Worm (Caenorhabditis elegans) whole organism, young adult: ENCODE data around the gene F08F3.10.

Experiments
- B0019.2 ChIP-seq: fragments of 200-800 bp; sonication (Bioruptor generic); conservative IDR thresholded peaks from 2 replicates; pipeline ENCODE4 v1.3.6; 2022; ENCODE audit warnings: missing genetic modification reagents, missing genetic modification characterization, missing compliant biosample characterization
- C06A6.2 ChIP-seq: fragments of 200-800 bp; sonication (Bioruptor generic); conservative IDR thresholded peaks from 2 replicates; pipeline ENCODE4 v1.3.6; 2022; ENCODE audit warnings: missing genetic modification characterization, missing compliant biosample characterization
- cebp-2 ChIP-seq: fragments of 200-800 bp; sonication (Bioruptor generic); IDR thresholded peaks from 2 replicates; pipeline ENCODE4 v1.3.6; 2022; ENCODE audit warnings: missing genetic modification characterization, missing compliant biosample characterization
- ekl-4 ChIP-seq: fragments of 200-800 bp; sonication (Bioruptor generic); IDR thresholded peaks from 2 replicates; pipeline ENCODE4 v1.3.6; 2022; ENCODE audit warnings: missing genetic modification reagents, missing genetic modification characterization, missing compliant biosample characterization
- lir-1 ChIP-seq: fragments of 200-800 bp; sonication (Bioruptor generic); conservative IDR thresholded peaks from 2 replicates; pipeline ENCODE4 v1.3.6; 2022; ENCODE audit warnings: missing genetic modification reagents, missing genetic modification characterization, missing compliant biosample characterization
- mes-4 ChIP-seq: sonication (generic microtip); optimal IDR thresholded peaks from 2 replicates; lab custom pipeline; 2016; ENCODE audit warnings: missing genotype, missing genetic modification characterization, missing compliant biosample characterization
- mxl-1 ChIP-seq: sonication (generic microtip); optimal IDR thresholded peaks from 2 replicates; lab custom pipeline; 2016; ENCODE audit warnings: missing genetic modification characterization, missing compliant biosample characterization
- pha-4 ChIP-seq: fragments of 150-350 bp; sonication (generic microtip); optimal IDR thresholded peaks from 2 replicates; lab custom pipeline; 2014; ENCODE audit warnings: missing biosample characterization, missing genetic modification reagents, missing genetic modification characterization
- rcor-1 ChIP-seq: fragments of 200-800 bp; sonication (Bioruptor generic); IDR thresholded peaks from 2 replicates; pipeline ENCODE4 v1.3.6; 2022; ENCODE audit warnings: missing genetic modification reagents, missing genetic modification characterization, missing compliant biosample characterization
- sea-2 ChIP-seq: fragments of 200-800 bp; sonication (Bioruptor generic); IDR thresholded peaks from 2 replicates; pipeline ENCODE4 v1.3.6; 2022; ENCODE audit warnings: missing genetic modification characterization, missing compliant biosample characterization
- unc-62 ChIP-seq: fragments of 150-350 bp; optimal IDR thresholded peaks from 2 replicates; lab custom pipeline; 2014; ENCODE audit warnings: missing biosample characterization, missing genetic modification reagents, missing genetic modification characterization
- zim-3 ChIP-seq: sonication (generic microtip); optimal IDR thresholded peaks from 2 replicates; lab custom pipeline; 2017; ENCODE audit warnings: mild to moderate bottlenecking, missing genetic modification characterization, moderate library complexity, missing compliant biosample characterization

DNA sequence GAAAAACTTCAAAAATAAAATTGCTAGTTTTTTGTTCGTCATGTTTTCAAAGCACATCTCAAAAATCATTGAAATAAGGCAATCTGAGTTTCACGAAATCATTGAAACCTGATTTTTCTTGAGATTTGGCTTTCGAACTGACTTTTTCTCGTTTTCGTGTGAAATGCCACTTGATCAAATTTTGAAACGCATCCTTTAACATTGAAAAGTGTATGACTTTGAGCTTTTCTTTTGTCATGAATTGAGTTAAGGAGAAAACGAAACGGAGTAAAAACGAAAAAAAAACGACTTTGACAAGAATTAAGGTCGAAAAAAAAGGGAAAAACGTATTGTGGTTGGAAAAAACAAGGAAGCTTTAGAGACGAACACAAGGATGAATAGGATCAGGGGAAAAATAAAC, 41.8 kb downstream of the F08F3.10 start:
- no peak for TF ChIP-seq zim-3
- no peak for TF ChIP-seq ekl-4
- TF ChIP-seq cebp-2 (GFP tag; lab: Robert Waterston, UW): no peak
- no peak for TF ChIP-seq mxl-1 (tag; lab: Kevin White, UChicago)
- no peak for TF ChIP-seq sea-2 (GFP tag; lab: Robert Waterston, UW)
- TF ChIP-seq mes-4 (tag; lab: Kevin White, UChicago): no peak
- TF ChIP-seq unc-62 (GFP tag; lab: Kevin White, UChicago): no peak
- no peak for TF ChIP-seq C06A6.2 (GFP tag; lab: Robert Waterston, UW)
- TF ChIP-seq rcor-1: no peak
- no peak for TF ChIP-seq B0019.2 (GFP tag; lab: Robert Waterston, UW)
- TF ChIP-seq pha-4 (tag; lab: Kevin White, UChicago): no peak
- no peak for TF ChIP-seq lir-1 (GFP tag; lab: Robert Waterston, UW)
